Fruit fly (Drosophila melanogaster): ENCODE data around the gene Rdl.

- TF ChIP-seq tj (GFP tag; optimal IDR thresholded peaks at IDR 0.05): peak; percentile 54
- TF ChIP-seq CG14711 (tag; optimal IDR thresholded peaks at IDR 0.05): no peak
- no peak for TF ChIP-seq cnc (optimal IDR thresholded peaks at IDR 0.05)
- no peak for TF ChIP-seq toe (GFP tag; optimal IDR thresholded peaks at IDR 0.05)
- no peak for TF ChIP-seq CG1620 (GFP tag; optimal IDR thresholded peaks at IDR 0.05)
- TF ChIP-seq CG12768 (GFP tag; optimal IDR thresholded peaks at IDR 0.05): no peak
These were observed 44.7 kb downstream of the Rdl start, which contains the start of the genes Use1 and nwk for dm6 chr3L:9136976-9137954.

Measured in whole organism, adult.